Worm (Caenorhabditis elegans): ENCODE data around the gene gbh-2.

- TF ChIP-seq ama-1 (optimal IDR thresholded peaks at IDR 0.05) (no peak), hmbx-1 (tag; optimal IDR thresholded peaks at IDR 0.05) (no peak), scrt-1 (GFP tag; IDR thresholded peaks at IDR 0.05) (no peak), tra-4 (tag; optimal IDR thresholded peaks at IDR 0.05) (no peak), ceh-36 (tag; optimal IDR thresholded peaks at IDR 0.05) (no peak)
These were observed 42.9 kb upstream of the gbh-2 start, which contains the start of gene eif-3.G for ce11 chrII:8442717-8443223.
